Fruit fly (Drosophila melanogaster): ENCODE data around the gene PGRP-LC.

Gene PGRP-LC

dm6 chr3L:9360217-9360692 lies 21.6 kb downstream of the PGRP-LC start, which contains the start of gene Pdxk (continued):
- TF ChIP-seq CG14441 (GFP tag; IDR thresholded peaks at IDR 0.05) (no peak), Gug (GFP tag; IDR thresholded peaks at IDR 0.05) (no peak), gsb-n (tag; optimal IDR thresholded peaks at IDR 0.05) (no peak), CG6654 (GFP tag; optimal IDR thresholded peaks at IDR 0.05) (no peak), CG12391 (tag; optimal IDR thresholded peaks at IDR 0.05) (peak; percentile 31), CG43689 (GFP tag; IDR thresholded peaks at IDR 0.05) (no peak), usp (GFP tag; optimal IDR thresholded peaks at IDR 0.05) (no peak), Adf1 (GFP tag; IDR thresholded peaks at IDR 0.05) (0 out of 2 replicates have a peak, but pooled peaks have one; percentile 5), Poxn (GFP tag; IDR thresholded peaks at IDR 0.05) (no peak), CG11093 (GFP tag; IDR thresholded peaks at IDR 0.05) (no peak), insv (GFP tag; optimal IDR thresholded peaks at IDR 0.05) (no peak), Nf-YC (tag; optimal IDR thresholded peaks at IDR 0.05) (peak; percentile 45), Elba2 (GFP tag; optimal IDR thresholded peaks at IDR 0.05) (no peak), klu (GFP tag; IDR thresholded peaks at IDR 0.05) (no peak), Hr78 (GFP tag; optimal IDR thresholded peaks at IDR 0.05) (peak in 1 of 2 experiments; percentile 65), CG18262 (tag; optimal IDR thresholded peaks at IDR 0.05) (no peak), CG4360 (GFP tag; IDR thresholded peaks at IDR 0.05) (0 out of 2 replicates have a peak, but pooled peaks have one; percentile 22), nerfin-1 (tag; optimal IDR thresholded peaks at IDR 0.05) (peak; percentile 26), CG32767 (GFP tag; IDR thresholded peaks at IDR 0.05) (no peak), fd3F (GFP tag; optimal IDR thresholded peaks at IDR 0.05) (no peak), CG15073 (GFP tag; optimal IDR thresholded peaks at IDR 0.05) (no peak), kah (GFP tag; optimal IDR thresholded peaks at IDR 0.05) (peak; percentile 63), Max (GFP tag; optimal IDR thresholded peaks at IDR 0.05) (no peak), Dll (GFP tag; IDR thresholded peaks at IDR 0.05; ENCODE audit: partially characterized antibody) (0 out of 4 replicates have a peak, but pooled peaks have one; percentile 40), CG8281 (tag; optimal IDR thresholded peaks at IDR 0.05) (no peak), knrl (GFP tag; IDR thresholded peaks at IDR 0.05; ENCODE audit: partially characterized antibody) (no peak), D (optimal IDR thresholded peaks at IDR 0.05) (no peak), D (GFP tag; optimal IDR thresholded peaks at IDR 0.05) (no peak), HHEX (GFP tag; optimal IDR thresholded peaks at IDR 0.05) (no peak), zfh2 (GFP tag; optimal IDR thresholded peaks at IDR 0.05) (no peak), unc-4 (GFP tag; IDR thresholded peaks at IDR 0.05; ENCODE audit: partially characterized antibody) (no peak), CG17612 (GFP tag; IDR thresholded peaks at IDR 0.05) (no peak), Bdp1 (GFP tag; optimal IDR thresholded peaks at IDR 0.05) (no peak), br (optimal IDR thresholded peaks at IDR 0.05) (no peak), slbo (GFP tag; IDR thresholded peaks at IDR 0.05) (peak; percentile 5; the same call in 1 of the 2 replicates), schlank (tag; optimal IDR thresholded peaks at IDR 0.05) (no peak), MBD-R2 (GFP tag; IDR thresholded peaks at IDR 0.05) (no peak; the same call in 1 of the 2 replicates), gt (GFP tag; IDR thresholded peaks at IDR 0.05) (no peak), CG18764 (GFP tag; optimal IDR thresholded peaks at IDR 0.05) (no peak), Hmr (GFP tag; optimal IDR thresholded peaks at IDR 0.05) (peak; percentile 43), tgo (GFP tag; IDR thresholded peaks at IDR 0.05) (no peak), CG17186 (GFP tag; optimal IDR thresholded peaks at IDR 0.05) (peak; percentile 68), da (GFP tag; optimal IDR thresholded peaks at IDR 0.05) (no peak), exex (tag; optimal IDR thresholded peaks at IDR 0.05) (peak; percentile 67), CG14014 (GFP tag; IDR thresholded peaks at IDR 0.05) (no peak), CG14050 (GFP tag; IDR thresholded peaks at IDR 0.05) (no peak), Mrtf (GFP tag; IDR thresholded peaks at IDR 0.05) (no peak), Myb (GFP tag; optimal IDR thresholded peaks at IDR 0.05) (peak; percentile 15), fd102C (GFP tag; optimal IDR thresholded peaks at IDR 0.05) (no peak), onecut (GFP tag; IDR thresholded peaks at IDR 0.05) (peak; percentile 69; the same call in 1 of the 2 replicates), CG14710 (tag; optimal IDR thresholded peaks at IDR 0.05) (peak; percentile 25), CG11085 (GFP tag; IDR thresholded peaks at IDR 0.05) (no peak)
